In the genomic region with DNA sequence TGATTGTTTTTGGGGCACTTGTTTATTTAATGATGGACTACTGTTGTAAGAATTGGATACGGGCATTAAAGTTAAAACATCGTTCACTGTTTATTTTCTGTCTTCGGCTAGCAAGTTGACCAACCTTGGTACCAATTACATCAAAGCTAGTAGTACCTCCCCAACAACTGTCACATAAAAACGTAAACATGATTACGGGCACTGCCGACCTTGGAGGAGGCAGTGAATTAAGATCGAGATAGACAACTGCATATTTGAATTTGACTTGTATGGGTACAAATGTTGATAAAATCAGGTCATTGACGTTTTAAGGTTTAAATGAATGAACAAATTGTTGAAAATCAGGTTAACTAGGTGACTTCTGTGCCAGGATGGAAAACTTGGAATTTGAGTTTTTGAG, we compare ENCODE assay signal across 3 worm cellular contexts.
A peak's percentile ranks its signal among the peaks of the same experiment; 100 is the strongest.
TF ChIP-seq lines count a peak whose summit lies in the region.

No protein-coding gene starts in this region.

TF ChIP-seq in whole organism, L1 larva, 84 proteins besides CTCF, POLR2A, EP300 and RAD21:
- TF ChIP-seq unc-62 (GFP tag; optimal IDR thresholded peaks at IDR 0.05; lab: Kevin White, UChicago): no peak
- no peak for TF ChIP-seq lsy-2 (tag; optimal IDR thresholded peaks at IDR 0.05; lab: Kevin White, UChicago)
- peak; percentile 26 for TF ChIP-seq nhr-71 (tag; optimal IDR thresholded peaks at IDR 0.05; lab: Kevin White, UChicago)
- peak; percentile 33 for TF ChIP-seq blmp-1 (tag; optimal IDR thresholded peaks at IDR 0.05; lab: Kevin White, UChicago)
- TF ChIP-seq fos-1 (tag; optimal IDR thresholded peaks at IDR 0.05; lab: Kevin White, UChicago): no peak
- TF ChIP-seq hlh-17 (GFP tag; optimal IDR thresholded peaks at IDR 0.05; lab: Kevin White, UChicago; ENCODE audit: borderline replicate concordance): no peak
- no peak for TF ChIP-seq hlh-4 (tag; optimal IDR thresholded peaks at IDR 0.05; lab: Kevin White, UChicago)
- TF ChIP-seq lin-39 (tag; optimal IDR thresholded peaks at IDR 0.05; lab: Kevin White, UChicago): no peak
- no peak for TF ChIP-seq aly-2 (tag; optimal IDR thresholded peaks at IDR 0.05; lab: Kevin White, UChicago)
- TF ChIP-seq ztf-11 (tag; optimal IDR thresholded peaks at IDR 0.05; lab: Kevin White, UChicago): no peak
- TF ChIP-seq fkh-10 (GFP tag; optimal IDR thresholded peaks at IDR 0.05; lab: Kevin White, UChicago): no peak
- peak; percentile 46 for TF ChIP-seq snu-23 (GFP tag; optimal IDR thresholded peaks at IDR 0.05; lab: Kevin White, UChicago)
- TF ChIP-seq snpc-4 (tag; optimal IDR thresholded peaks at IDR 0.05; lab: Kevin White, UChicago): no peak
- TF ChIP-seq unc-30 (tag; optimal IDR thresholded peaks at IDR 0.05; lab: Kevin White, UChicago): no peak
- no peak for TF ChIP-seq egl-27 (tag; optimal IDR thresholded peaks at IDR 0.05; lab: Kevin White, UChicago)
- no peak for TF ChIP-seq lin-35 (GFP tag; optimal IDR thresholded peaks at IDR 0.05; lab: Kevin White, UChicago)
- no peak for TF ChIP-seq lin-13 (GFP tag; optimal IDR thresholded peaks at IDR 0.05; lab: Kevin White, UChicago)
- TF ChIP-seq unc-98 (GFP tag; IDR thresholded peaks at IDR 0.05; lab: Robert Waterston, UW): no peak
- TF ChIP-seq fkh-4 (tag; optimal IDR thresholded peaks at IDR 0.05; lab: Kevin White, UChicago; ENCODE audit: borderline replicate concordance): no peak
- TF ChIP-seq lin-14 (GFP tag; optimal IDR thresholded peaks at IDR 0.05; lab: Kevin White, UChicago): peak; percentile 70
- no peak for TF ChIP-seq C16A3.4 (tag; optimal IDR thresholded peaks at IDR 0.05; lab: Kevin White, UChicago)
- no peak for TF ChIP-seq pax-3 (tag; optimal IDR thresholded peaks at IDR 0.05; lab: Kevin White, UChicago)
- TF ChIP-seq elt-3 (tag; optimal IDR thresholded peaks at IDR 0.05; lab: Kevin White, UChicago): peak in 2 of 6 experiments; percentile 10 to 58
- peak; percentile 40 for TF ChIP-seq nhr-20 (tag; optimal IDR thresholded peaks at IDR 0.05; lab: Kevin White, UChicago)
- no peak for TF ChIP-seq nhr-47 (tag; optimal IDR thresholded peaks at IDR 0.05; lab: Kevin White, UChicago)
- TF ChIP-seq nhr-85 (tag; lab: Kevin White, UChicago): peak; percentile 93
- no peak for TF ChIP-seq F16B12.6 (tag; optimal IDR thresholded peaks at IDR 0.05; lab: Kevin White, UChicago)

TF ChIP-seq in whole organism, L2 larva, 48 proteins besides CTCF, POLR2A, EP300 and RAD21:
- no peak for TF ChIP-seq R02D3.7 (tag; optimal IDR thresholded peaks at IDR 0.05; lab: Kevin White, UChicago)
- no peak for TF ChIP-seq ceh-82 (tag; optimal IDR thresholded peaks at IDR 0.05; lab: Kevin White, UChicago)
- no peak for TF ChIP-seq mbf-1 (tag; optimal IDR thresholded peaks at IDR 0.05; lab: Kevin White, UChicago)
- TF ChIP-seq C34F6.9 (tag; optimal IDR thresholded peaks at IDR 0.05; lab: Kevin White, UChicago): no peak
- no peak for TF ChIP-seq mdl-1 (tag; optimal IDR thresholded peaks at IDR 0.05; lab: Kevin White, UChicago)
- no peak for TF ChIP-seq skn-1 (tag; optimal IDR thresholded peaks at IDR 0.05; lab: Kevin White, UChicago)
- no peak for TF ChIP-seq dmd-4 (tag; optimal IDR thresholded peaks at IDR 0.05; lab: Kevin White, UChicago)
- no peak for TF ChIP-seq lsy-2 (tag; optimal IDR thresholded peaks at IDR 0.05; lab: Kevin White, UChicago)
- TF ChIP-seq nhr-12 (tag; optimal IDR thresholded peaks at IDR 0.05; lab: Kevin White, UChicago): no peak
- no peak for TF ChIP-seq nhr-11 (tag; optimal IDR thresholded peaks at IDR 0.05; lab: Kevin White, UChicago)
- TF ChIP-seq nhr-129 (tag; optimal IDR thresholded peaks at IDR 0.05; lab: Kevin White, UChicago): no peak
- no peak for TF ChIP-seq nhr-21 (tag; optimal IDR thresholded peaks at IDR 0.05; lab: Kevin White, UChicago)
- no peak for TF ChIP-seq aly-2 (tag; optimal IDR thresholded peaks at IDR 0.05; lab: Kevin White, UChicago)
- TF ChIP-seq elt-3 (tag; optimal IDR thresholded peaks at IDR 0.05; lab: Kevin White, UChicago): no peak
- TF ChIP-seq Y55F3AM.14 (GFP tag; optimal IDR thresholded peaks at IDR 0.05; lab: Kevin White, UChicago): no peak
- TF ChIP-seq crh-2 (tag; optimal IDR thresholded peaks at IDR 0.05; lab: Kevin White, UChicago): peak; percentile 31
- TF ChIP-seq gmeb-1 (tag; optimal IDR thresholded peaks at IDR 0.05; lab: Kevin White, UChicago): no peak
- TF ChIP-seq ZK546.5 (tag; optimal IDR thresholded peaks at IDR 0.05; lab: Kevin White, UChicago): no peak
- TF ChIP-seq egl-27 (tag; optimal IDR thresholded peaks at IDR 0.05; lab: Kevin White, UChicago): no peak
- TF ChIP-seq ceh-16 (tag; optimal IDR thresholded peaks at IDR 0.05; lab: Kevin White, UChicago): peak; percentile 83
- no peak for TF ChIP-seq lin-11 (tag; optimal IDR thresholded peaks at IDR 0.05; lab: Kevin White, UChicago)
- TF ChIP-seq nhr-25 (tag; optimal IDR thresholded peaks at IDR 0.05; lab: Kevin White, UChicago): peak; percentile 70
- no peak for TF ChIP-seq nhr-23 (tag; optimal IDR thresholded peaks at IDR 0.05; lab: Kevin White, UChicago)
- no peak for TF ChIP-seq F13H6.1 (tag; optimal IDR thresholded peaks at IDR 0.05; lab: Kevin White, UChicago)
- no peak for TF ChIP-seq unc-39 (tag; optimal IDR thresholded peaks at IDR 0.05; lab: Kevin White, UChicago)
- TF ChIP-seq sma-3 (GFP tag; optimal IDR thresholded peaks at IDR 0.05; lab: Kevin White, UChicago): peak; percentile 1
- no peak for TF ChIP-seq lin-39 (tag; optimal IDR thresholded peaks at IDR 0.05; lab: Kevin White, UChicago)
- TF ChIP-seq peb-1 (tag; optimal IDR thresholded peaks at IDR 0.05; lab: Kevin White, UChicago): no peak
- TF ChIP-seq sma-9 (GFP tag; optimal IDR thresholded peaks at IDR 0.05; lab: Kevin White, UChicago): peak; percentile 62
- TF ChIP-seq sma-9 (tag; optimal IDR thresholded peaks at IDR 0.05; lab: Kevin White, UChicago): no peak
- TF ChIP-seq ztf-11 (tag; optimal IDR thresholded peaks at IDR 0.05; lab: Kevin White, UChicago): no peak
- no peak for TF ChIP-seq ztf-1 (GFP tag; conservative IDR thresholded peaks at IDR 0.05; lab: Robert Waterston, UW)
- peak; percentile 24 for TF ChIP-seq elt-1 (tag; optimal IDR thresholded peaks at IDR 0.05; lab: Kevin White, UChicago)
- TF ChIP-seq ama-1 (optimal IDR thresholded peaks at IDR 0.05; lab: Kevin White, UChicago): no peak
- no peak for TF ChIP-seq nhr-6 (tag; optimal IDR thresholded peaks at IDR 0.05; lab: Kevin White, UChicago)

TF ChIP-seq in whole organism, L3 larva, 47 proteins besides CTCF, POLR2A, EP300 and RAD21:
- peak; percentile 93 for TF ChIP-seq nhr-25 (tag; optimal IDR thresholded peaks at IDR 0.05; lab: Kevin White, UChicago)
- peak; percentile 18 for TF ChIP-seq nhr-23 (tag; optimal IDR thresholded peaks at IDR 0.05; lab: Kevin White, UChicago)
- TF ChIP-seq elt-1 (tag; optimal IDR thresholded peaks at IDR 0.05; lab: Kevin White, UChicago): peak; percentile 53
- TF ChIP-seq lsy-12 (tag; optimal IDR thresholded peaks at IDR 0.05; lab: Kevin White, UChicago): no peak
- TF ChIP-seq nhr-67 (tag; optimal IDR thresholded peaks at IDR 0.05; lab: Kevin White, UChicago): no peak
